Worm (Caenorhabditis elegans) whole organism, late embryonic: ENCODE measurements around the gene ceh-22.
A peak's percentile ranks its signal among the peaks of the same experiment; 100 is the strongest.

Experiments
- C08G9.2 ChIP-seq: sonication (generic microtip); optimal IDR thresholded peaks from 2 replicates; lab custom pipeline; 2016; ENCODE audit warnings: mild to moderate bottlenecking, missing genetic modification characterization, moderate library complexity, missing compliant biosample characterization
- K02D7.2 ChIP-seq: sonication (generic microtip); optimal IDR thresholded peaks from 2 replicates; lab custom pipeline; 2017; ENCODE audit warnings: mild to moderate bottlenecking, missing genetic modification characterization, missing compliant biosample characterization
- K09A11.1 ChIP-seq: sonication (generic microtip); optimal IDR thresholded peaks from 2 replicates; lab custom pipeline; 2017; ENCODE audit warnings: antibody characterized with exemption, mild to moderate bottlenecking, missing genetic modification characterization, missing compliant biosample characterization; ENCODE audit not compliant: insufficient read depth
- T23F11.4 ChIP-seq: fragments of 200-800 bp; sonication (Bioruptor generic); optimal IDR thresholded peaks from 2 replicates; lab custom pipeline; 2018; ENCODE audit warnings: mild to moderate bottlenecking, missing genetic modification characterization, missing compliant biosample characterization
- ama-1 ChIP-seq: fragments of 150-350 bp; optimal IDR thresholded peaks from 2 replicates; lab custom pipeline; 2014
- ceh-14 ChIP-seq: sonication (generic microtip); optimal IDR thresholded peaks from 2 replicates; lab custom pipeline; 2016; ENCODE audit warnings: missing genotype, missing genetic modification characterization, missing compliant biosample characterization
- ceh-18 ChIP-seq: sonication (generic microtip); optimal IDR thresholded peaks from 2 replicates; lab custom pipeline; 2016; ENCODE audit warnings: missing genetic modification characterization, missing compliant biosample characterization
- ceh-19 ChIP-seq: fragments of 200-800 bp; sonication (Bioruptor generic); optimal IDR thresholded peaks from 2 replicates; lab custom pipeline; 2018; ENCODE audit warnings: mild to moderate bottlenecking, missing genetic modification characterization, missing compliant biosample characterization
- ceh-2 ChIP-seq: sonication (generic microtip); optimal IDR thresholded peaks from 2 replicates; lab custom pipeline; 2016; ENCODE audit warnings: missing genotype, missing genetic modification characterization, missing compliant biosample characterization
- ceh-30 ChIP-seq: fragments of 150-350 bp; optimal IDR thresholded peaks from 2 replicates; lab custom pipeline; 2014; ENCODE audit warnings: missing biosample characterization, missing genetic modification characterization
- ceh-45 ChIP-seq: fragments of 200-800 bp; sonication (Bioruptor generic); IDR thresholded peaks from 2 replicates; pipeline ENCODE4 v1.3.6; 2022; ENCODE audit warnings: missing genetic modification reagents, missing genetic modification characterization, missing compliant biosample characterization
- ceh-6 ChIP-seq: fragments of 200-800 bp; sonication (Bioruptor generic); optimal IDR thresholded peaks from 2 replicates; lab custom pipeline; 2018; ENCODE audit warnings: mild to moderate bottlenecking, missing genetic modification characterization, missing compliant biosample characterization
- ceh-9 ChIP-seq: sonication (generic microtip); optimal IDR thresholded peaks from 2 replicates; lab custom pipeline; 2016; ENCODE audit warnings: mild to moderate bottlenecking, missing genetic modification characterization, inconsistent platforms, missing compliant biosample characterization
- dmd-4 ChIP-seq: sonication (generic microtip); optimal IDR thresholded peaks from 2 replicates; lab custom pipeline; 2016; ENCODE audit warnings: borderline replicate concordance, missing genetic modification characterization, missing compliant biosample characterization
- elt-2 ChIP-seq: sonication (generic microtip); optimal IDR thresholded peaks from 2 replicates; lab custom pipeline; 2016; ENCODE audit warnings: missing genetic modification reagents, missing genetic modification characterization, missing compliant biosample characterization
- elt-4 ChIP-seq: sonication (generic microtip); optimal IDR thresholded peaks from 2 replicates; lab custom pipeline; 2016; ENCODE audit warnings: missing genetic modification characterization, missing compliant biosample characterization
- ets-4 ChIP-seq: sonication (generic microtip); optimal IDR thresholded peaks from 2 replicates; lab custom pipeline; 2016; ENCODE audit warnings: missing genetic modification characterization, missing compliant biosample characterization
- eyg-1 ChIP-seq: sonication (generic microtip); optimal IDR thresholded peaks from 2 replicates; lab custom pipeline; 2016; ENCODE audit warnings: missing genotype, missing genetic modification characterization, missing compliant biosample characterization
- fkh-10 ChIP-seq: fragments of 150-350 bp; optimal IDR thresholded peaks from 2 replicates; lab custom pipeline; 2014; ENCODE audit warnings: missing biosample characterization, missing genetic modification reagents, missing genetic modification characterization
- fkh-6 ChIP-seq: sonication (generic microtip); optimal IDR thresholded peaks from 2 replicates; lab custom pipeline; 2016; ENCODE audit warnings: missing genetic modification characterization, missing compliant biosample characterization
- hlh-13 ChIP-seq: fragments of 200-800 bp; sonication (Bioruptor generic); optimal IDR thresholded peaks from 2 replicates; lab custom pipeline; 2018; ENCODE audit warnings: mild to moderate bottlenecking, missing genetic modification characterization, missing compliant biosample characterization
- hlh-30 ChIP-seq: sonication (generic microtip); optimal IDR thresholded peaks from 2 replicates; lab custom pipeline; 2017; ENCODE audit warnings: antibody characterized with exemption, missing genetic modification characterization, missing compliant biosample characterization; ENCODE audit not compliant: insufficient read depth
- hlh-8 ChIP-seq: sonication (generic microtip); optimal IDR thresholded peaks from 2 replicates; lab custom pipeline; 2016; ENCODE audit warnings: missing genotype, missing genetic modification characterization, missing compliant biosample characterization
- lim-6 ChIP-seq: sonication (generic microtip); optimal IDR thresholded peaks from 2 replicates; lab custom pipeline; 2016; ENCODE audit warnings: missing genetic modification characterization, missing compliant biosample characterization
- madf-2 ChIP-seq: sonication (generic microtip); optimal IDR thresholded peaks from 2 replicates; lab custom pipeline; 2017; ENCODE audit warnings: missing genetic modification characterization, missing compliant biosample characterization
- mec-3 ChIP-seq: sonication (generic microtip); optimal IDR thresholded peaks from 2 replicates; lab custom pipeline; 2016; ENCODE audit warnings: borderline replicate concordance, missing genetic modification characterization, missing compliant biosample characterization
- nfya-1 ChIP-seq: sonication (generic microtip); optimal IDR thresholded peaks from 2 replicates; lab custom pipeline; 2017; ENCODE audit warnings: missing genetic modification characterization, mild to moderate bottlenecking, missing compliant biosample characterization, antibody characterized with exemption, moderate library complexity
- nhr-232 ChIP-seq: sonication (generic microtip); optimal IDR thresholded peaks from 2 replicates; lab custom pipeline; 2016; ENCODE audit warnings: missing genetic modification characterization, missing compliant biosample characterization
- odd-2 ChIP-seq: sonication (generic microtip); optimal IDR thresholded peaks from 2 replicates; lab custom pipeline; 2017; ENCODE audit warnings: antibody characterized with exemption, mild to moderate bottlenecking, missing genetic modification characterization, missing compliant biosample characterization
- pag-3 ChIP-seq: sonication (generic microtip); optimal IDR thresholded peaks from 2 replicates; lab custom pipeline; 2016; ENCODE audit warnings: missing compliant biosample characterization, missing genetic modification characterization, borderline replicate concordance
- pax-1 ChIP-seq: fragments of 150-350 bp; optimal IDR thresholded peaks from 2 replicates; lab custom pipeline; 2014; ENCODE audit warnings: missing biosample characterization, missing genetic modification characterization
- pros-1 ChIP-seq: fragments of 150-350 bp; optimal IDR thresholded peaks from 2 replicates; lab custom pipeline; 2014; ENCODE audit warnings: missing biosample characterization, missing genetic modification reagents, missing genetic modification characterization
- ref-2 ChIP-seq: sonication (generic microtip); optimal IDR thresholded peaks from 2 replicates; lab custom pipeline; 2016; ENCODE audit warnings: missing genetic modification characterization, missing compliant biosample characterization
- sox-2 ChIP-seq: fragments of 200-800 bp; sonication (Bioruptor generic); IDR thresholded peaks from 2 replicates; pipeline ENCODE4 v1.3.6; 2022; ENCODE audit warnings: missing genetic modification reagents, missing genetic modification characterization, missing compliant biosample characterization
- tbx-2 ChIP-seq: sonication (generic microtip); optimal IDR thresholded peaks from 2 replicates; lab custom pipeline; 2016; ENCODE audit warnings: missing genetic modification characterization, missing compliant biosample characterization
- ttx-3 ChIP-seq: sonication (generic microtip); optimal IDR thresholded peaks from 2 replicates; lab custom pipeline; 2016; ENCODE audit warnings: missing genetic modification reagents, missing genetic modification characterization, missing compliant biosample characterization
- unc-3 ChIP-seq, 2 experiments: fragments of 200-800 bp in 1 of 2; sonication (Bioruptor generic) in 1 of 2; sonication (generic microtip) in 1 of 2; conservative IDR thresholded peaks in 1 of 2; optimal IDR thresholded peaks in 1 of 2; 2 replicates each; pipeline versions ENCODE4 v1.3.6 to Lab custom; 2016 to 2022; ENCODE audit warnings: missing compliant biosample characterization in 2 of 2, missing genetic modification characterization in 2 of 2, missing genetic modification reagents in 1 of 2
- unc-86 ChIP-seq: sonication (generic microtip); optimal IDR thresholded peaks from 2 replicates; lab custom pipeline; 2016; ENCODE audit warnings: missing genetic modification characterization, missing compliant biosample characterization

ceh-22 gene

DNA sequence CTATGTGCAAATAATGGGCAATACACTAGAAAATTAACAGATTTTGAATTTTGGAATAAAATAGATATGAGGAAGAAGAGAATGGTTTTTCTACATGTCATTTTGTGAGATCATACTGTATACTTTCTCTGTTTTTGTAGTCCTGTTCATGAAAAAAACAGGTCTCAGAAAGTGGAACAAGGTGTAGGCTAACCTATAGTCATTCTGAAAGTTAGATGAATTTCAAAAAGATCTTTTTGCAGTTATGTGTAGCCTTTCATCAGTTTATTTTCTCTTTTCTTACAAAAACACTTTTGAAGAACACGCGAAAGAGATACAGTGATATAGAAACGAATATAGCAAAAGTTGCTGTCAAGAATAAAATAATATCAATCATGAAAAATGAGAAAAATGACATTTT is 17.6 kb upstream of the ceh-22 start, which contains the start of gene ugt-35:
Gene ugt-35 (minus strand): TSS at position 101 of the 400 bp plus-strand sequence.
- TF ChIP-seq ceh-6 (GFP tag; lab: Kevin White, UChicago) (no peak), K09A11.1 (tag; lab: Kevin White, UChicago) (no peak), nhr-232 (tag; lab: Kevin White, UChicago) (no peak), ets-4 (tag; lab: Kevin White, UChicago) (no peak), odd-2 (tag; lab: Kevin White, UChicago) (no peak), tbx-2 (tag; lab: Kevin White, UChicago) (no peak), ama-1 (lab: Kevin White, UChicago) (no peak), pros-1 (tag; lab: Kevin White, UChicago) (no peak), mec-3 (tag; lab: Kevin White, UChicago) (no peak), ceh-18 (tag; lab: Kevin White, UChicago) (no peak), fkh-10 (no peak), pax-1 (tag; lab: Kevin White, UChicago) (no peak), T23F11.4 (GFP tag; lab: Kevin White, UChicago) (no peak), hlh-8 (tag; lab: Kevin White, UChicago) (no peak), ceh-14 (tag; lab: Kevin White, UChicago) (no peak), madf-2 (no peak), unc-3 (GFP tag; conservative IDR thresholded peaks at IDR 0.05; lab: Robert Waterston, UW) (no peak), unc-3 (tag; optimal IDR thresholded peaks at IDR 0.05; lab: Kevin White, UChicago) (no peak)
- TF ChIP-seq, all 69 proteins: peak for 0

- TF ChIP-seq ceh-9 (no peak), hlh-13 (GFP tag; lab: Kevin White, UChicago) (no peak), ceh-45 (GFP tag; lab: Robert Waterston, UW) (no peak), K02D7.2 (tag; lab: Kevin White, UChicago) (no peak), ceh-30 (tag; lab: Kevin White, UChicago) (peak; percentile 22)
Measured at ce11 chrV:10656958-10657357, 14.8 kb upstream of the ceh-22 start, which contains the start of gene ugt-34. ugt-34 (minus strand) TSS chrV:10656978.

ce11 chrV:10657959-10658358 is 13.8 kb upstream of the ceh-22 start, which contains the start of gene tut-2:
tut-2 (plus strand) TSS chrV:10658235.
- no peak for TF ChIP-seq nhr-232 (tag; lab: Kevin White, UChicago)
- peak; percentile 30 for TF ChIP-seq nfya-1

- TF ChIP-seq ttx-3 (tag; lab: Kevin White, UChicago), result no peak
- TF ChIP-seq hlh-30, result no peak
- no peak for TF ChIP-seq T23F11.4 (GFP tag; lab: Kevin White, UChicago)
- TF ChIP-seq ref-2 (tag; lab: Kevin White, UChicago), result no peak
- TF ChIP-seq fkh-6, result no peak
- no peak for TF ChIP-seq ceh-19
- TF ChIP-seq elt-2, result no peak
- TF ChIP-seq elt-4, result no peak
- TF ChIP-seq C08G9.2 (tag; lab: Kevin White, UChicago), result no peak
- no peak for TF ChIP-seq nfya-1
Measured at ce11 chrV:10659343-10659742, 12.4 kb upstream of the ceh-22 start.

- no peak for TF ChIP-seq sox-2 (GFP tag; lab: Robert Waterston, UW)
- TF ChIP-seq ceh-6 (GFP tag; lab: Kevin White, UChicago), result no peak
- no peak for TF ChIP-seq unc-86
- TF ChIP-seq madf-2, result no peak
- no peak for TF ChIP-seq lim-6 (tag; lab: Kevin White, UChicago)
- no peak for TF ChIP-seq K02D7.2 (tag; lab: Kevin White, UChicago)
- no peak for TF ChIP-seq ttx-3 (tag; lab: Kevin White, UChicago)
- TF ChIP-seq hlh-13 (GFP tag; lab: Kevin White, UChicago), result no peak
- no peak for TF ChIP-seq pag-3
- TF ChIP-seq ets-4 (tag; lab: Kevin White, UChicago), result no peak
- TF ChIP-seq ceh-2 (tag; lab: Kevin White, UChicago), result no peak
- TF ChIP-seq ceh-18 (tag; lab: Kevin White, UChicago), result no peak
- TF ChIP-seq dmd-4 (tag; lab: Kevin White, UChicago), result no peak
- no peak for TF ChIP-seq eyg-1 (tag; lab: Kevin White, UChicago)
Measured at ce11 chrV:10661417-10661945, 10.2 kb upstream of the ceh-22 start, which contains the start of gene sqv-4. sqv-4 (minus strand) TSS chrV:10661467.
